Fruit fly (Drosophila melanogaster) whole organism, wandering third instar larva: ENCODE results near the gene CG13924.

Experiments used
- CG9705 ChIP-seq: fragments of 200-800 bp; sonication (Bioruptor generic); optimal IDR thresholded peaks from 2 replicates; lab custom pipeline; 2018; ENCODE audit warnings: missing biosample characterization, mild to moderate bottlenecking, missing genetic modification characterization
- CrebA ChIP-seq: fragments of 200-800 bp; sonication (Bioruptor generic); optimal IDR thresholded peaks from 2 replicates; lab custom pipeline; 2016; ENCODE audit warnings: missing biosample characterization, mild to moderate bottlenecking, missing genetic modification characterization, borderline replicate concordance
- Dfd ChIP-seq: fragments of >200 bp; optimal IDR thresholded peaks from 2 replicates; lab custom pipeline; 2017; ENCODE audit warnings: missing biosample characterization, missing genetic modification characterization
- Dif ChIP-seq: fragments of 200-275, 200-300 bp; sonication (Bioruptor generic); optimal IDR thresholded peaks from 2 replicates; lab custom pipeline; 2018; ENCODE audit warnings: missing biosample characterization, missing genetic modification characterization; ENCODE audit not compliant: partially characterized antibody
- GATAd ChIP-seq: sonication (Bioruptor generic); optimal IDR thresholded peaks from 2 replicates; lab custom pipeline; 2016; ENCODE audit warnings: missing biosample characterization, missing genetic modification characterization
- HLH106 ChIP-seq: fragments of 200-800 bp; optimal IDR thresholded peaks from 3 replicates; lab custom pipeline; 2019; ENCODE audit warnings: missing biosample characterization, mild to moderate bottlenecking, missing genetic modification characterization, moderate library complexity
- Hnf4 ChIP-seq: fragments of 200-800 bp; sonication (Bioruptor generic); optimal IDR thresholded peaks from 2 replicates; lab custom pipeline; 2016; ENCODE audit warnings: missing biosample characterization, mild to moderate bottlenecking, missing genetic modification characterization
- Hr78 ChIP-seq: fragments of >200 bp; optimal IDR thresholded peaks from 2 replicates; lab custom pipeline; 2017; ENCODE audit warnings: missing biosample characterization, missing genetic modification characterization
- Hr83 ChIP-seq: fragments of 200-300 bp; sonication (Bioruptor generic); optimal IDR thresholded peaks from 2 replicates; lab custom pipeline; 2016; ENCODE audit warnings: missing biosample characterization, mild to moderate bottlenecking, missing genetic modification characterization, moderate library complexity; ENCODE audit not compliant: poor library complexity, severe bottlenecking
- Jra ChIP-seq: sonication (Bioruptor generic); optimal IDR thresholded peaks from 2 replicates; lab custom pipeline; 2016; ENCODE audit warnings: missing biosample characterization, missing genetic modification characterization
- Mio ChIP-seq: sonication (Bioruptor generic); optimal IDR thresholded peaks from 2 replicates; lab custom pipeline; 2016; ENCODE audit warnings: missing biosample characterization, missing genetic modification characterization
- N ChIP-seq: fragments of >200 bp; optimal IDR thresholded peaks from 2 replicates; lab custom pipeline; 2018; ENCODE audit warnings: missing biosample characterization, missing external identifiers, missing genetic modification characterization
- Rel ChIP-seq, 2 experiments: fragments of 200-800 bp; sonication (Bioruptor generic) in 1 of 2; optimal IDR thresholded peaks; 2 replicates in 1 of 2; 3 replicates in 1 of 2; lab custom pipeline; 2016 to 2019; ENCODE audit warnings: mild to moderate bottlenecking in 2 of 2, missing biosample characterization in 2 of 2, missing genetic modification characterization in 2 of 2, moderate library complexity in 1 of 2
- Sp1 ChIP-seq: fragments of 200-800 bp; sonication (Bioruptor generic); optimal IDR thresholded peaks from 3 replicates; lab custom pipeline; 2019; ENCODE audit warnings: missing biosample characterization, mild to moderate bottlenecking, missing genetic modification characterization, moderate library complexity
- br ChIP-seq: fragments of 200-800 bp; sonication (Bioruptor generic); optimal IDR thresholded peaks from 2 replicates; lab custom pipeline; 2016; ENCODE audit warnings: missing biosample characterization, missing genetic modification characterization
- brk ChIP-seq: fragments of 200-800 bp; sonication (Bioruptor generic); optimal IDR thresholded peaks from 2 replicates; lab custom pipeline; 2016; ENCODE audit warnings: missing biosample characterization, mild to moderate bottlenecking, missing genetic modification characterization
- dl ChIP-seq, 2 experiments: fragments of 175-275, 200-275 bp in 1 of 2; fragments of 200-275 bp in 1 of 2; sonication (Bioruptor generic); optimal IDR thresholded peaks; lab custom pipeline; 2018; ENCODE audit warnings: mild to moderate bottlenecking in 2 of 2, missing biosample characterization in 2 of 2, missing genetic modification characterization in 2 of 2, moderate library complexity in 2 of 2; ENCODE audit not compliant: partially characterized antibody in 2 of 2, insufficient read depth in 1 of 2
- dmrt93B ChIP-seq: fragments of 200-800 bp; sonication (Bioruptor generic); optimal IDR thresholded peaks from 2 replicates; lab custom pipeline; 2018; ENCODE audit warnings: missing biosample characterization, mild to moderate bottlenecking, missing genetic modification characterization
- dsf ChIP-seq: sonication (Bioruptor generic); optimal IDR thresholded peaks from 2 replicates; lab custom pipeline; 2016; ENCODE audit warnings: missing biosample characterization, missing genetic modification characterization, borderline replicate concordance
- ey ChIP-seq: fragments of 200-800 bp; sonication (Bioruptor generic); optimal IDR thresholded peaks from 2 replicates; lab custom pipeline; 2016; ENCODE audit warnings: missing biosample characterization, missing genetic modification characterization
- foxo ChIP-seq, 2 experiments: fragments of 200-800 bp; sonication (Bioruptor generic); optimal IDR thresholded peaks; 2 replicates in 1 of 2; 3 replicates in 1 of 2; lab custom pipeline; 2016 to 2017; ENCODE audit warnings: missing biosample characterization in 2 of 2, missing genetic modification characterization in 2 of 2
- fru ChIP-seq: fragments of 200-800 bp; sonication (Bioruptor generic); optimal IDR thresholded peaks from 3 replicates; lab custom pipeline; 2016; ENCODE audit warnings: missing biosample characterization, mild to moderate bottlenecking, missing genetic modification characterization
- h ChIP-seq: fragments of 200-800 bp; sonication (Bioruptor generic); optimal IDR thresholded peaks from 3 replicates; lab custom pipeline; 2016; ENCODE audit warnings: missing biosample characterization, mild to moderate bottlenecking, missing genetic modification characterization
- pan ChIP-seq: fragments of >200 bp; optimal IDR thresholded peaks from 2 replicates; lab custom pipeline; 2017
- psq ChIP-seq: fragments of 200-800 bp; sonication (Bioruptor generic); optimal IDR thresholded peaks from 3 replicates; lab custom pipeline; 2017; ENCODE audit warnings: missing biosample characterization, mild to moderate bottlenecking, missing genetic modification characterization, moderate library complexity
- rgr ChIP-seq: fragments of 200-800 bp; sonication (Bioruptor generic); optimal IDR thresholded peaks from 3 replicates; lab custom pipeline; 2016; ENCODE audit warnings: missing biosample characterization, mild to moderate bottlenecking, missing genetic modification characterization
- sv ChIP-seq: fragments of 200-800 bp; sonication (Bioruptor generic); optimal IDR thresholded peaks from 3 replicates; lab custom pipeline; 2016; ENCODE audit warnings: missing biosample characterization, missing genetic modification characterization
- usp ChIP-seq: fragments of >200 bp; optimal IDR thresholded peaks from 2 replicates; lab custom pipeline; 2017; ENCODE audit warnings: missing biosample characterization, missing genetic modification characterization
- woc ChIP-seq: sonication (Bioruptor generic); optimal IDR thresholded peaks from 2 replicates; lab custom pipeline; 2016; ENCODE audit warnings: missing biosample characterization, mild to moderate bottlenecking, missing genetic modification characterization

Gene CG13924

dm6 chr3L:1861794-1862447 lies 7.9 kb upstream of the CG13924 start, which contains the start of gene Rap1:
Gene Rap1, minus strand, starts transcription at chr3L:1862239.
- TF ChIP-seq pan (lab: Kevin White, UChicago) (no peak), Hnf4 (peak; percentile 35), HLH106 (tag; lab: Kevin White, UChicago) (peak; percentile 51), Hr83 (GFP tag; lab: Kevin White, UChicago) (peak; percentile 88), Dif (no peak), Rel (GFP tag; optimal IDR thresholded peaks at IDR 0.05; lab: Kevin White, UChicago) (no peak), Rel (tag; optimal IDR thresholded peaks at IDR 0.05; lab: Kevin White, UChicago) (no peak), fru (peak; percentile 33), GATAd (GFP tag; lab: Kevin White, UChicago) (no peak), br (GFP tag; lab: Kevin White, UChicago) (peak; percentile 27), usp (GFP tag; lab: Kevin White, UChicago) (no peak), CG9705 (GFP tag; lab: Kevin White, UChicago) (peak; percentile 46), rgr (GFP tag; lab: Kevin White, UChicago) (peak; percentile 48), sv (GFP tag; lab: Kevin White, UChicago) (peak; percentile 45), Sp1 (GFP tag; lab: Kevin White, UChicago) (peak; percentile 46), woc (peak; percentile 82), ey (GFP tag; lab: Kevin White, UChicago) (peak; percentile 36), CrebA (GFP tag; lab: Kevin White, UChicago) (no peak), Jra (GFP tag; lab: Kevin White, UChicago) (peak; percentile 60), psq (GFP tag; lab: Kevin White, UChicago) (no peak), dsf (GFP tag; lab: Kevin White, UChicago) (no peak), N (GFP tag; lab: Kevin White, UChicago) (no peak), h (GFP tag; lab: Kevin White, UChicago) (peak; percentile 59), foxo (GFP tag; optimal IDR thresholded peaks at IDR 0.05; lab: Kevin White, UChicago) (peak in 1 of 2 experiments; percentile 66), brk (GFP tag; lab: Kevin White, UChicago) (no peak), dmrt93B (GFP tag; lab: Kevin White, UChicago) (peak; percentile 59)

dm6 chr3L:1865121-1865727 lies 4.6 kb upstream of the CG13924 start, which contains the start of the genes HBS1 and CG12025:
Gene HBS1, minus strand, starts transcription at chr3L:1865240.
Gene CG12025, plus strand, starts transcription at chr3L:1865430.
- TF ChIP-seq sv (GFP tag; lab: Kevin White, UChicago) (peak; percentile 5), psq (GFP tag; lab: Kevin White, UChicago) (no peak), Mio (GFP tag; lab: Kevin White, UChicago) (no peak), Hr78 (GFP tag; lab: Kevin White, UChicago) (peak; percentile 4), Jra (GFP tag; lab: Kevin White, UChicago) (peak; percentile 13), h (GFP tag; lab: Kevin White, UChicago) (peak; percentile 53), HLH106 (tag; lab: Kevin White, UChicago) (peak; percentile 71), usp (GFP tag; lab: Kevin White, UChicago) (no peak), fru (peak; percentile 14), dmrt93B (GFP tag; lab: Kevin White, UChicago) (peak; percentile 41), CG9705 (GFP tag; lab: Kevin White, UChicago) (peak; percentile 45), Sp1 (GFP tag; lab: Kevin White, UChicago) (peak; percentile 44), Hnf4 (peak; percentile 16), rgr (GFP tag; lab: Kevin White, UChicago) (peak; percentile 32), foxo (GFP tag; optimal IDR thresholded peaks at IDR 0.05; lab: Kevin White, UChicago) (peak in 1 of 2 experiments; percentile 59), CrebA (GFP tag; lab: Kevin White, UChicago) (no peak), dsf (GFP tag; lab: Kevin White, UChicago) (no peak), woc (peak; percentile 66), N (GFP tag; lab: Kevin White, UChicago) (peak; percentile 53), ey (GFP tag; lab: Kevin White, UChicago) (peak; percentile 55), Dfd (GFP tag; lab: Kevin White, UChicago) (no peak)
- TF ChIP-seq, all 38 proteins: peak for 15

- no peak for TF ChIP-seq Jra (GFP tag; lab: Kevin White, UChicago)
- TF ChIP-seq dl (GFP tag; optimal IDR thresholded peaks at IDR 0.05; lab: Kevin White, UChicago; ENCODE audit: insufficient read depth in 1 of 2, partially characterized antibody in 2 of 2), result no peak
- peak; percentile 65 for TF ChIP-seq Hnf4
Observed at dm6 chr3L:1866021-1866811, 3.6 kb upstream of the CG13924 start.
